Worm (Caenorhabditis elegans) whole organism, L3 larva: ENCODE results near the gene igdb-2.

Experiments used
- ceh-82 ChIP-seq: fragments of 150-350 bp; optimal IDR thresholded peaks from 2 replicates; lab custom pipeline; 2014; ENCODE audit warnings: missing biosample characterization, missing genetic modification characterization
- elt-2 ChIP-seq: sonication (generic microtip); optimal IDR thresholded peaks from 2 replicates; lab custom pipeline; 2016; ENCODE audit warnings: missing genetic modification reagents, mild to moderate bottlenecking, missing genetic modification characterization, missing compliant biosample characterization
- nfya-1 ChIP-seq: sonication (generic microtip); optimal IDR thresholded peaks from 2 replicates; lab custom pipeline; 2017; ENCODE audit warnings: missing genetic modification characterization, mild to moderate bottlenecking, missing compliant biosample characterization, antibody characterized with exemption, moderate library complexity; ENCODE audit not compliant: insufficient read depth
- nhr-76 ChIP-seq: fragments of 150-350 bp; sonication (generic microtip); optimal IDR thresholded peaks from 5 replicates; lab custom pipeline; 2014; ENCODE audit warnings: missing biosample characterization, missing genetic modification characterization
- ztf-11 ChIP-seq: fragments of 150-350 bp; optimal IDR thresholded peaks from 2 replicates; lab custom pipeline; 2014; ENCODE audit warnings: missing biosample characterization, missing genetic modification characterization

DNA sequence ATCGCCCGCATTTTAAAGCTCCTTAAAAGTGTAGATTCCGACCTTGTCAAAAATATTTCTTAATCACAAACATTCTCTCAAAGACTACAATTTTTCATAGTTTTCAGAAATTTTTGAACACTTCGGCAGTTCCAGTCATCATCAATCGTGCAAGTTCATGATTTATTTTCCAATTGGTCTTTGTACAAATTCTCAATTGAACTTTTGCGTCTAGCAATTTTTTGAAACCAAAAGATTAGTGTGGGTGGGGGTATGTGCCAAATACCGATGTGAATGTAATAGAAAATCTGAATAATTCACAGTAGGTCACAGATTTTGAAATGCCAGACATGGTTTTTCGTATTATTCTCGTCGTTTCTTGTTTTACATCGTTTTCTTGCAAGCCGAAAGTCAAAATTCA is 30.1 kb upstream of the igdb-2 start, which contains the start of gene clec-185:
- TF ChIP-seq ceh-82 (tag; lab: Kevin White, UChicago) (no peak), nhr-76 (tag; lab: Kevin White, UChicago) (no peak), ztf-11 (tag; lab: Kevin White, UChicago) (no peak), nfya-1 (tag; lab: Kevin White, UChicago) (no peak), elt-2 (tag; lab: Kevin White, UChicago) (no peak)
